Fruit fly (Drosophila melanogaster) whole organism, wandering third instar larva: Measurements from ENCODE around the gene CG31729.

Experiments used
- CG32264 ChIP-seq: fragments of 200-800 bp; sonication (Bioruptor generic); optimal IDR thresholded peaks from 2 replicates; lab custom pipeline; 2016; ENCODE audit warnings: missing biosample characterization, missing genetic modification characterization
- CrebA ChIP-seq: fragments of 200-800 bp; sonication (Bioruptor generic); optimal IDR thresholded peaks from 2 replicates; lab custom pipeline; 2016; ENCODE audit warnings: missing biosample characterization, mild to moderate bottlenecking, missing genetic modification characterization, borderline replicate concordance
- Hr78 ChIP-seq: fragments of >200 bp; optimal IDR thresholded peaks from 2 replicates; lab custom pipeline; 2017; ENCODE audit warnings: missing biosample characterization, missing genetic modification characterization
- Jra ChIP-seq: sonication (Bioruptor generic); optimal IDR thresholded peaks from 2 replicates; lab custom pipeline; 2016; ENCODE audit warnings: missing biosample characterization, missing genetic modification characterization
- Myc ChIP-seq: fragments of >200 bp; optimal IDR thresholded peaks from 2 replicates; lab custom pipeline; 2017
- N ChIP-seq: fragments of >200 bp; optimal IDR thresholded peaks from 2 replicates; lab custom pipeline; 2018; ENCODE audit warnings: missing biosample characterization, missing external identifiers, missing genetic modification characterization
- dsf ChIP-seq: sonication (Bioruptor generic); optimal IDR thresholded peaks from 2 replicates; lab custom pipeline; 2016; ENCODE audit warnings: missing biosample characterization, missing genetic modification characterization, borderline replicate concordance
- h ChIP-seq: fragments of 200-800 bp; sonication (Bioruptor generic); optimal IDR thresholded peaks from 3 replicates; lab custom pipeline; 2016; ENCODE audit warnings: missing biosample characterization, mild to moderate bottlenecking, missing genetic modification characterization
- jim ChIP-seq: fragments of 175-275, 200-325 bp; sonication (Bioruptor generic); optimal IDR thresholded peaks from 2 replicates; lab custom pipeline; 2016; ENCODE audit warnings: missing biosample characterization, mild to moderate bottlenecking, missing genetic modification characterization
- psq ChIP-seq: fragments of 200-800 bp; sonication (Bioruptor generic); optimal IDR thresholded peaks from 3 replicates; lab custom pipeline; 2017; ENCODE audit warnings: missing biosample characterization, mild to moderate bottlenecking, missing genetic modification characterization, moderate library complexity
- rgr ChIP-seq: fragments of 200-800 bp; sonication (Bioruptor generic); optimal IDR thresholded peaks from 3 replicates; lab custom pipeline; 2016; ENCODE audit warnings: missing biosample characterization, mild to moderate bottlenecking, missing genetic modification characterization
- sage ChIP-seq: fragments of 200-800 bp; sonication (Bioruptor generic); optimal IDR thresholded peaks from 2 replicates; lab custom pipeline; 2016; ENCODE audit warnings: missing biosample characterization, mild to moderate bottlenecking, missing genetic modification characterization
- tai ChIP-seq: sonication (Bioruptor generic); optimal IDR thresholded peaks from 2 replicates; lab custom pipeline; 2016; ENCODE audit warnings: missing biosample characterization, missing genetic modification characterization
- woc ChIP-seq: sonication (Bioruptor generic); optimal IDR thresholded peaks from 2 replicates; lab custom pipeline; 2016; ENCODE audit warnings: missing biosample characterization, mild to moderate bottlenecking, missing genetic modification characterization

DNA sequence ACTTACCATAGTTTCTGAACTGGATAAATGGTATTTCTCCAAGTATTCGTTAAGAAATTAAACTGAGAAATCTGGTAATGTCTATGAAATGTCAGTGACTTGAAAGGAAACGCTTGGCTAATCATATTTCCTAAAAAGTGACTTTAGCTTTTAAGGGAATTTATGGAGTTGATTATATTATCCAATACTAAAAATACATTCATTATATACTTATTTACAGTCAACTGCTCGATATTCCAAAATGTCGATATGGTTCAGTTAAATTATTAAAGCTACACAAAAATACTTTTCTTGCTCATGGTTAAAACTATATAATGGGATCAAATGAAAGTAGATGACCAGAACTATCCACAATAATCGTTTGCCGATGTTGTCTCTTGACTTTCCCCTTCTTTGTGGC lies 24.0 kb upstream of the CG31729 start, which contains the start of gene CG31848:
- TF ChIP-seq CrebA (no peak), Myc (lab: Kevin White, UChicago) (no peak), psq (GFP tag; lab: Kevin White, UChicago) (no peak), jim (GFP tag; lab: Kevin White, UChicago) (no peak), woc (GFP tag; lab: Kevin White, UChicago) (no peak), h (no peak), Hr78 (GFP tag; lab: Kevin White, UChicago) (no peak), sage (GFP tag; lab: Kevin White, UChicago) (no peak), N (no peak), tai (GFP tag; lab: Kevin White, UChicago) (no peak), CG32264 (no peak), rgr (GFP tag; lab: Kevin White, UChicago) (no peak), Jra (no peak), dsf (GFP tag; lab: Kevin White, UChicago) (no peak)
